Worm (Caenorhabditis elegans): ENCODE data around the gene sri-77.
"Not testable (repeated sequence)": the region's sequence is repeated elsewhere in the genome, so short reads cannot be mapped to it uniquely, and the experiment has no call there.

sri-77 gene

DNA sequence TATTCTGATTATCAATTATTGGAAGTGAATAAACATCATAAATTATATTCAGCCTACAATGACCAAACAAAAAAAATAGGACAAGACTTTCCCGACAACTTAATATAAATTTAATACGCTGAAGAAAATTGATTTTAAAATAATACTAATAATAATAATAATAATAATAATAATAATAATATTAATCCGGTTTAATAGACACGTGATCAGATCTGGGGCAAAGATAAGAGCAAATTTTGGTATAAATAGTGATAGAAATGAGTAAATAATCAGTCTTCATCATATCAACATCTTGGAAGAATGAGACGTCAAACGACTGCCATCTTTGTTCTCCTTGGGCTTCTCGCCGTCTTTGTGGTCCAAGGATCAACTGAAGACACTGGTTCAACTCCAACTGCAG is 13.9 kb upstream of the sri-77 start, which contains the start of gene msrp-6:
TSS of gene msrp-6 (plus strand) at position 301 of the 400 bp plus-strand sequence.
- TF ChIP-seq alr-1, dmd-4, nhr-11 (tag; optimal IDR thresholded peaks at IDR 0.05): not testable (repeated sequence)

DNA sequence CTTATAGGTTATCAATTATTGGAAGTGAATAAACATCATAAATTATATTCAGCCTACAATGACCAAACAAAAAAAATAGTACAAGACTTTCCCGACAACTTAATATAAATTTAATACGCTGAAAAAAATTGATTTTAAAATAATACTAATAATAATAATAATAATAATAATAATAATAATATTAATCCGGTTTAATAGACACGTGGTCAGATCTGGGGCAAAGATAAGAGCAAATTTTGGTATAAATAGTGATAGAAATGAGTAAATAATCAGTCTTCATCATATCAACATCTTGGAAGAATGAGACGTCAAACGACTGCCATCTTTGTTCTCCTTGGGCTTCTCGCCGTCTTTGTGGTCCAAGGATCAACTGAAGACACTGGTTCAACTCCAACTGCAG is 11.4 kb upstream of the sri-77 start, which contains the start of gene msrp-5:
TSS of gene msrp-5 (plus strand) at position 301 of the 400 bp plus-strand sequence.
- not testable (repeated sequence) for TF ChIP-seq egl-27, snpc-4, nhr-237 (tag; optimal IDR thresholded peaks at IDR 0.05)

DNA sequence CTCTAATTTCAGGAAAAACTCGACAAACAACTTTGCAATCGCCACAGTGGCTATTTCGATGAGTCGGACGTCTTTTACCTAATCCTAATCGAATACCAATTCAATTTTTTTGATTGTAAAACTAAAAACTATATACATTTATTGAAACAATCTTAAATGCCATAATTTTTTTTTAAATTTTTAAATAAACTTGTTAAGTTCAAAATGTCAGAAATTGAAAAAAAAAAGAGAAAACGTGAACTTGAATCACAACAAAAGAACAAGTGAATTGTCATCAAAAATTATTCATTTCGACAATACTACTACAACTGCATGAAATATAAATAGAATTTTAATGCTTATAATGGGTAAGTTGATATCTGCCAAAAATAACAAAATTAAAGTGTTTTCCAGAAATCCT is 7.1 kb upstream of the sri-77 start, which contains the start of gene D2062.13:
TSS of gene D2062.13 (plus strand) at position 301 of the 400 bp plus-strand sequence.
- not testable (repeated sequence) for TF ChIP-seq nhr-25 (tag; optimal IDR thresholded peaks at IDR 0.05); lin-13 (GFP tag; optimal IDR thresholded peaks at IDR 0.05); lin-39 (tag; optimal IDR thresholded peaks at IDR 0.05)

DNA sequence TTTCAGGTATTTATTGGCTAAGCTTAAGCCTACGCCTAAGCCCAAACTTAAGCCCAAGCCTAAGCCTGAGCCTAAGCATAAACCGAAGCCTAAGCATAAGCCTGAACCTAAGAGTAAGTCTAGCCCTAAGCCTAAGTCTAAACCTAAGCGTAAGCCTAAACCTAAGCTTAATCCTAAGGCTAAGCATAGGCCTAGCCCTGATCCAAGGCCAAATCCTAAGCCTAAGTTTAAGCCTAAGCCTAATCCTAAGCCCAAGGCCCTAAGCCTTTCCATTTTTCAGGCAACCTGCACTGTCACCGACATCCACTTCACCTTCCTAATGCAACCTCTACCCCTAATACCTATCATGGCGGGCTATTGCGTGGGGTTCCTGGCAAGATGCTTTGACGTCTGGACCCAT is 5.8 kb upstream of the sri-77 start:
- TF ChIP-seq ztf-1 (GFP tag; conservative IDR thresholded peaks at IDR 0.05) = no peak
- TF ChIP-seq sma-3 (GFP tag; optimal IDR thresholded peaks at IDR 0.05) = no peak
- TF ChIP-seq nhr-25 (tag; optimal IDR thresholded peaks at IDR 0.05) = no peak
- no peak for TF ChIP-seq fos-1 (tag; optimal IDR thresholded peaks at IDR 0.05)
- TF ChIP-seq nhr-12 (tag; optimal IDR thresholded peaks at IDR 0.05) = no peak
- no peak for TF ChIP-seq alr-1 (tag; optimal IDR thresholded peaks at IDR 0.05)
- no peak for TF ChIP-seq mab-5 (tag; optimal IDR thresholded peaks at IDR 0.05)
- TF ChIP-seq sma-9 (GFP tag; optimal IDR thresholded peaks at IDR 0.05) = no peak
- no peak for TF ChIP-seq sma-9 (tag; optimal IDR thresholded peaks at IDR 0.05)
- TF ChIP-seq lsy-2 (tag; optimal IDR thresholded peaks at IDR 0.05) = no peak
- TF ChIP-seq nhr-129 (tag; optimal IDR thresholded peaks at IDR 0.05) = no peak
- TF ChIP-seq dmd-4 (tag; optimal IDR thresholded peaks at IDR 0.05) = no peak
- no peak for TF ChIP-seq unc-62 (GFP tag; optimal IDR thresholded peaks at IDR 0.05)
- no peak for TF ChIP-seq egl-27 (tag; optimal IDR thresholded peaks at IDR 0.05)
- TF ChIP-seq crh-2 (tag; optimal IDR thresholded peaks at IDR 0.05) = no peak
- TF ChIP-seq ama-1 (optimal IDR thresholded peaks at IDR 0.05) = no peak
- no peak for TF ChIP-seq lin-13 (GFP tag; optimal IDR thresholded peaks at IDR 0.05)

DNA sequence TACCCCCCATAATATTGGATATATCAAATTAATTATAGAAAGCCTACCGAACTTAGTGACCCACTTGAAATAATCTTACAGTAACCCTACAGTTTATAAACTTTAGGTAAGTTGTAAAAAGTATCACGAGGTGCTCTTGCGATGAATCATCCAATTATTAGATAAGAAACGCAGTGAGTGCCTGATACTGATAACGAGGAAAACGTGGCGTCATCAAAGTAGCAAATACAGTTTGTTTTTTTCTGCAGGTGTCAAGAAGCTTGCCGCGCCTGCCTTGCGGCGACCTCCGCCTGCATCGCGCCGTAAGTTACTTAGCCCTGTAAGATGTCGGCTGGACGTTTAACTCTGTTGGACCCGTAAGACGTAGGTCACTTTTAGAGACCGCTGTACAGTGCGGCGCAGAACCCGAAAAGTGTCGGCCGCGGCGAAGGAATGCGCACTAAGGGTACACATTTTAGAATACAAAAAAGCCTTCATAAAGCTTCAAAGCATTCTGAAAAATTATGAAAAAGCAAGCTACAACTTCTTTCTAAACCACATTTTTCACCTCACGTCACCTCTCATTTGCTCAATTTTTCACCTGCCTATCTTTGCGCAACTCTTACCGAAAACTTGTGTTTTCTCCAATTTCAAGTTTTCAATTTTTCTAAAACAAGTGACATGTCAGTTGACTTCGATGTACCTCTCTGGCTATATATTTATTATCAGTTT is 5.1 kb upstream of the sri-77 start, which contains the start of gene sri-38:
TSS of gene sri-38 (plus strand) at position 661 of the 711 bp plus-strand sequence.
- TF ChIP-seq crh-2 (tag; optimal IDR thresholded peaks at IDR 0.05) (peak; percentile 49), ama-1 (optimal IDR thresholded peaks at IDR 0.05) (no peak), nhr-77 (tag; optimal IDR thresholded peaks at IDR 0.05) (no peak), sma-3 (GFP tag; optimal IDR thresholded peaks at IDR 0.05) (no peak), fos-1 (tag; optimal IDR thresholded peaks at IDR 0.05) (peak; percentile 95)

DNA sequence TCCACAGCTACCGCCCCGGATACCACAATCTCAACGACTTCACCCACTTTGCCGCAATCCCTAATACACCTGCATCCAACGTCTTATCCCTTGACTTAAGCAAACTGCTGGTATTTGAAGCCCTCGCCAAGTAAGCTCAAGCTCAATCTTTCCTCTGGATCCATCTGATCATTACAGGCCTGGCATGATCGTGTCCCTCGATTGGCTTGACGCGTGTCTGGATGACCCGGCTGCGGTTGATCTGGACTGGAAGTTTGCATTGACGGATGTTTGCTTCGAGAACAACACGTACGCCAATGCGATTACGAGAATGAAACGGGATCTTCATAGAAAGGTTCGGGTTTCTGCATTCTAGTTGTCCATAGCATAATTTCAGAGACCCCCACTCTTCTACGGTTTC is 4.3 kb downstream of the sri-77 start:
- TF ChIP-seq snpc-4 (tag; optimal IDR thresholded peaks at IDR 0.05) (no peak), alr-1 (tag; optimal IDR thresholded peaks at IDR 0.05) (no peak), zag-1 (tag; optimal IDR thresholded peaks at IDR 0.05) (no peak), R02D3.7 (tag; optimal IDR thresholded peaks at IDR 0.05) (no peak), ztf-11 (tag; optimal IDR thresholded peaks at IDR 0.05) (no peak), sem-4 (tag; optimal IDR thresholded peaks at IDR 0.05) (no peak), nhr-11 (tag; optimal IDR thresholded peaks at IDR 0.05) (no peak), ztf-4 (tag; optimal IDR thresholded peaks at IDR 0.05) (no peak), mbf-1 (tag; optimal IDR thresholded peaks at IDR 0.05) (no peak), peb-1 (tag; optimal IDR thresholded peaks at IDR 0.05) (no peak), blmp-1 (tag; optimal IDR thresholded peaks at IDR 0.05; ENCODE audit: insufficient read depth) (no peak), unc-62 (GFP tag; optimal IDR thresholded peaks at IDR 0.05) (no peak), nhr-77 (tag; optimal IDR thresholded peaks at IDR 0.05) (no peak), nhr-21 (tag; optimal IDR thresholded peaks at IDR 0.05) (no peak), C34F6.9 (tag; optimal IDR thresholded peaks at IDR 0.05) (no peak), ZK546.5 (tag; optimal IDR thresholded peaks at IDR 0.05) (no peak)
